Fruit fly (Drosophila melanogaster) whole organism, pupa: Measurements from ENCODE around the gene Pomp.

Experiments used
- CG10348 ChIP-seq: fragments of 200-800 bp; sonication (Bioruptor generic); IDR thresholded peaks from 2 replicates; pipeline ENCODE4 v1.3.6; 2022; ENCODE audit warnings: missing biosample characterization, missing genetic modification characterization
- CG12605 ChIP-seq: fragments of 200-800 bp; sonication (Bioruptor generic); IDR thresholded peaks from 2 replicates; pipeline ENCODE4 v1.3.6; 2022; ENCODE audit warnings: missing biosample characterization, missing genetic modification characterization
- CG13204 ChIP-seq: fragments of 200-800 bp; sonication (Bioruptor generic); optimal IDR thresholded peaks from 2 replicates; lab custom pipeline; 2018; ENCODE audit warnings: missing biosample characterization, mild to moderate bottlenecking, missing genetic modification characterization, moderate library complexity
- CG14655 ChIP-seq: fragments of 200-800 bp; sonication (Bioruptor generic); optimal IDR thresholded peaks from 3 replicates; lab custom pipeline; 2017; ENCODE audit warnings: mild to moderate bottlenecking, missing biosample characterization, missing genetic modification reagents, missing genetic modification characterization
- CG15710 ChIP-seq: fragments of 200-800 bp; sonication (Bioruptor generic); optimal IDR thresholded peaks from 2 replicates; lab custom pipeline; 2018; ENCODE audit warnings: missing biosample characterization, mild to moderate bottlenecking, missing genetic modification characterization, moderate library complexity
- CG17806 ChIP-seq: fragments of 200-800 bp; sonication (Bioruptor generic); optimal IDR thresholded peaks from 2 replicates; lab custom pipeline; 2018; ENCODE audit warnings: missing biosample characterization, mild to moderate bottlenecking, missing genetic modification characterization, moderate library complexity
- CG32121 ChIP-seq: fragments of 200-800 bp; sonication (Bioruptor generic); IDR thresholded peaks from 2 replicates; pipeline ENCODE4 v1.3.6; 2022; ENCODE audit warnings: missing biosample characterization, missing genetic modification characterization
- CG34367 ChIP-seq: fragments of 200-800 bp; sonication (Bioruptor generic); optimal IDR thresholded peaks from 2 replicates; lab custom pipeline; 2018; ENCODE audit warnings: missing biosample characterization, mild to moderate bottlenecking, missing genetic modification characterization
- CG4496 ChIP-seq: fragments of 200-800 bp; sonication (Bioruptor generic); IDR thresholded peaks from 3 replicates; pipeline ENCODE4 v1.3.6; 2022; ENCODE audit warnings: missing biosample characterization, missing genetic modification characterization
- CG8159 ChIP-seq: fragments of 200-800 bp; sonication (Bioruptor generic); optimal IDR thresholded peaks from 3 replicates; lab custom pipeline; 2018; ENCODE audit warnings: missing biosample characterization, mild to moderate bottlenecking, missing genetic modification characterization, moderate library complexity
- CG8301 ChIP-seq: fragments of 200-800 bp; sonication (Bioruptor generic); optimal IDR thresholded peaks from 2 replicates; lab custom pipeline; 2018; ENCODE audit warnings: missing biosample characterization, mild to moderate bottlenecking, missing genetic modification characterization
- CG9948 ChIP-seq: fragments of 200-800 bp; sonication (Bioruptor generic); optimal IDR thresholded peaks from 2 replicates; lab custom pipeline; 2018; ENCODE audit warnings: missing biosample characterization, mild to moderate bottlenecking, missing genetic modification characterization, moderate library complexity
- D1 ChIP-seq: fragments of 200-800 bp; sonication (Bioruptor generic); optimal IDR thresholded peaks from 2 replicates; lab custom pipeline; 2018; ENCODE audit warnings: missing biosample characterization, mild to moderate bottlenecking, missing genetic modification characterization, moderate library complexity
- EcR ChIP-seq: fragments of 200-800 bp; sonication (Bioruptor generic); optimal IDR thresholded peaks from 3 replicates; lab custom pipeline; 2019; ENCODE audit warnings: missing biosample characterization, missing genetic modification characterization, mild to moderate bottlenecking, moderate library complexity, missing genetic modification reagents
- Ets98B ChIP-seq: fragments of 200-800 bp; sonication (Bioruptor generic); IDR thresholded peaks from 2 replicates; pipeline ENCODE4 v1.3.6; 2022; ENCODE audit warnings: missing biosample characterization, missing genetic modification characterization
- Pif1A ChIP-seq: fragments of 200-800 bp; sonication (Bioruptor generic); optimal IDR thresholded peaks from 3 replicates; lab custom pipeline; 2016; ENCODE audit warnings: missing biosample characterization, missing genetic modification characterization
- Pif1B ChIP-seq: fragments of 200-800 bp; sonication (Bioruptor generic); optimal IDR thresholded peaks from 3 replicates; lab custom pipeline; 2016; ENCODE audit warnings: missing biosample characterization, missing genetic modification characterization
- Snoo ChIP-seq: fragments of 200-800 bp; sonication (Bioruptor generic); optimal IDR thresholded peaks from 3 replicates; lab custom pipeline; 2017; ENCODE audit warnings: missing biosample characterization, mild to moderate bottlenecking, missing genetic modification characterization, inconsistent platforms
- fd96Ca ChIP-seq: fragments of 200-800 bp; sonication (Bioruptor generic); IDR thresholded peaks from 3 replicates; pipeline ENCODE4 v1.3.6; 2022; ENCODE audit warnings: missing biosample characterization, missing genetic modification characterization
- gl ChIP-seq: fragments of 200-800 bp; sonication (Bioruptor generic); optimal IDR thresholded peaks from 2 replicates; lab custom pipeline; 2018; ENCODE audit warnings: missing biosample characterization, mild to moderate bottlenecking, missing genetic modification characterization
- rn ChIP-seq: fragments of 200-800 bp; sonication (Bioruptor generic); IDR thresholded peaks from 2 replicates; pipeline ENCODE4 v1.3.6; 2022; ENCODE audit warnings: missing biosample characterization, missing genetic modification characterization

The Pomp gene

DNA sequence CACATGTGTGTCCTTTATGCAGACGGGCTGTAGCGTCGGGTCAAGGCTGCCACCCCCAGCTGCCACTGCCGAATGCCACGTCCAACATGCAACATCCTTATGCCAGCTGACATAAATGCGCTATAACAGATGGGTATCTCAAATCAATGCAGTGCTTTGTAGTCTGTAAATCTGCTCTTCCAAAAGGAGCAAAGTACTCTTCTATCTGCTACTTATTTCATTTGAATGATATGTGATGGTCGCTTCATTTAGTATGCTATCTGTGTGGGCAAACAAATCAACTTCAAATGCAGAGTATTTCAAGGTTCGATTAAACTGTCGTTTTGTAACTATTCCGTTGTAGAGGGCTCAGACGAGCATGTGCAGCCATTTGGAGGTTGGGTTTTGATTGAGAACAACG, 21.8 kb downstream of the Pomp start:
- TF ChIP-seq CG4496: peak; percentile 64; the same call in 1 of the 3 replicates
- peak; percentile 29 for TF ChIP-seq CG17806 (tag; lab: Kevin White, UChicago)
- no peak for TF ChIP-seq CG12605 (GFP tag; lab: Robert Waterston, UW)
- TF ChIP-seq fd96Ca (GFP tag; lab: Robert Waterston, UW): peak; percentile 60
- TF ChIP-seq Pif1A (GFP tag; lab: Kevin White, UChicago): peak; percentile 2
- no peak for TF ChIP-seq EcR
- peak; percentile 59 for TF ChIP-seq CG32121 (GFP tag; lab: Robert Waterston, UW)
- TF ChIP-seq CG8159 (tag; lab: Kevin White, UChicago): peak; percentile 37
- TF ChIP-seq CG10348 (GFP tag; lab: Robert Waterston, UW): no peak
- TF ChIP-seq CG14655 (GFP tag; lab: Kevin White, UChicago): peak; percentile 24
- TF ChIP-seq rn (GFP tag; lab: Robert Waterston, UW): no peak
- TF ChIP-seq CG9948 (tag; lab: Kevin White, UChicago): no peak
- no peak for TF ChIP-seq Snoo
- TF ChIP-seq Ets98B: peak; percentile 69
- TF ChIP-seq gl (tag; lab: Kevin White, UChicago): no peak

DNA sequence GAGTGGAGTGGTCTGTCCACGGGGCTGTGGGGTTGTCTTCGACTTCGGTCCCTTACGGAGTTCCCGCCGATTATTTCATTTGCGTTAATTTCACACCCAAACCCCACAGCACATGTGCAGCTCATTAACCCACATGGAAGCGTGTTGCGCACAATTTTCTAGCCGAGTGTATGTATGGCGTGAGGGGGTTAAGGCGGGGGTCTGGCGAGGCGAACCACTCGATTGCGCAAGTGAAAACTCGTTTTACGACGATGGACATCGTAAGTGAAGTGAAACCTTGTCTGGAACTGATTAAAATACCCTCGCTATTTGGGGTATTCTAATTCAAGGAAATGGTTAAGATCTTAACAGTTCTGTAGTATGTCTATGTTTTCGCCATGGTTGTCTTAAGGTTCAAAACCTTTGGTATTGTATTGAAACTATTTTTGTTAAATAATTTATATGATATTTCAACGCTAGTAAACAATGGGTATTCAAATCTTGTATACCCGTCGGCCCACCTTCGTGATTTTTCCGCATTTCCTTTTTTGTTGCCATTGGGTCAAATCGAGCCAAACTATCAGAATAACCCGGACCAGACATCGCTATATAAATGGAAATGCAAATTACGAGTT, 23.7 kb downstream of the Pomp start:
- TF ChIP-seq fd96Ca (GFP tag; lab: Robert Waterston, UW) (peak; percentile 71), D1 (tag; lab: Kevin White, UChicago) (no peak), CG14655 (GFP tag; lab: Kevin White, UChicago) (peak; percentile 86), CG15710 (peak; percentile 63), EcR (peak; percentile 37), CG10348 (GFP tag; lab: Robert Waterston, UW) (peak; percentile 30; the same call in 1 of the 2 replicates), CG34367 (peak; percentile 53), rn (GFP tag; lab: Robert Waterston, UW) (peak; percentile 59; the same call in 1 of the 2 replicates), Pif1A (GFP tag; lab: Kevin White, UChicago) (peak; percentile 81), Pif1B (GFP tag; lab: Kevin White, UChicago) (peak; percentile 54), CG32121 (GFP tag; lab: Robert Waterston, UW) (peak; percentile 85), gl (tag; lab: Kevin White, UChicago) (no peak), CG8159 (tag; lab: Kevin White, UChicago) (peak; percentile 65), CG9948 (tag; lab: Kevin White, UChicago) (peak; percentile 65), Snoo (no peak), CG13204 (GFP tag; lab: Kevin White, UChicago) (no peak), CG4496 (peak; percentile 86), CG8301 (tag; lab: Kevin White, UChicago) (peak; percentile 85), CG17806 (tag; lab: Kevin White, UChicago) (peak; percentile 74), CG12605 (GFP tag; lab: Robert Waterston, UW) (no peak; the same call in 1 of the 2 replicates), Ets98B (peak; percentile 90)

dm6 chr2L:20812283-20813189, 25.1 kb downstream of the Pomp start:
- TF ChIP-seq CG34367: peak; percentile 10
- TF ChIP-seq CG10348 (GFP tag; lab: Robert Waterston, UW): no peak
- peak; percentile 62 for TF ChIP-seq CG8159 (tag; lab: Kevin White, UChicago)
- TF ChIP-seq CG13204 (GFP tag; lab: Kevin White, UChicago): peak; percentile 17
- peak; percentile 52; the same call in 2 of the 3 replicates for TF ChIP-seq CG4496
- peak; percentile 49 for TF ChIP-seq CG17806 (tag; lab: Kevin White, UChicago)
- no peak for TF ChIP-seq CG8301 (tag; lab: Kevin White, UChicago)
- peak; percentile 29 for TF ChIP-seq CG15710
- TF ChIP-seq Pif1A (GFP tag; lab: Kevin White, UChicago): peak; percentile 6
- TF ChIP-seq gl (tag; lab: Kevin White, UChicago): peak; percentile 43
- TF ChIP-seq rn (GFP tag; lab: Robert Waterston, UW): 0 out of 2 replicates have a peak, but pooled peaks have one; percentile 18
- no peak for TF ChIP-seq Snoo
- TF ChIP-seq CG9948 (tag; lab: Kevin White, UChicago): peak; percentile 45
- peak; percentile 91 for TF ChIP-seq EcR
- peak; percentile 40 for TF ChIP-seq Pif1B (GFP tag; lab: Kevin White, UChicago)
- TF ChIP-seq CG14655 (GFP tag; lab: Kevin White, UChicago): peak; percentile 17

- TF ChIP-seq CG34367: no peak
- TF ChIP-seq CG15710: no peak
- no peak for TF ChIP-seq CG14655 (GFP tag; lab: Kevin White, UChicago)
- TF ChIP-seq CG10348 (GFP tag; lab: Robert Waterston, UW): no peak
- TF ChIP-seq Snoo: no peak
- no peak for TF ChIP-seq fd96Ca (GFP tag; lab: Robert Waterston, UW)
- no peak for TF ChIP-seq D1 (tag; lab: Kevin White, UChicago)
- no peak for TF ChIP-seq Pif1A (GFP tag; lab: Kevin White, UChicago)
- TF ChIP-seq CG9948 (tag; lab: Kevin White, UChicago): no peak
- TF ChIP-seq CG8159 (tag; lab: Kevin White, UChicago): no peak
- TF ChIP-seq CG13204 (GFP tag; lab: Kevin White, UChicago): no peak
- TF ChIP-seq CG8301 (tag; lab: Kevin White, UChicago): no peak
- no peak for TF ChIP-seq CG4496
Observed at dm6 chr2L:20816140-20816539, 28.7 kb downstream of the Pomp start, which contains the start of gene CG33322. Gene CG33322 (minus strand): TSS chr2L:20816240.

DNA sequence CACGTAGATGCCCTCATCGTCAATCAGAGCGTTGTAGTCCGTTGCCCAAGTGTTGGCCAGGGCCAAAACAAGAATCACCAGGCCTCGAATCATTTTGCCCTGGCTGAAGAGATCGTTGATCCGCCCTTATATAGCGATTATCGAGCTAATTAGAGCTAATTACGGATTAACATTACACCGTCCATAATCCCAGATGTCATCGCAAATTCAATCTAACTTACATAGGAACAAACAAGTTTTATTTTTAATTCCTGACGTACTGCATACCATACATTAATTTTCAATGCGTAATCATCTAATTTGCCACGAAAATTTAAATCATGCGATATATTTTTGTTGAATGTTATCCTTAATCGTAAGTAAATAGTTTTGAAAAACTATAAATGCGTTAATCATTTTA, 29.7 kb downstream of the Pomp start, which contains the start of gene CheB38b:
Gene CheB38b (minus strand): TSS at position 101 of the 400 bp plus-strand sequence.
- no peak for TF ChIP-seq CG34367
- TF ChIP-seq Pif1B (GFP tag; lab: Kevin White, UChicago): no peak
- no peak for TF ChIP-seq CG4496
- no peak for TF ChIP-seq Pif1A (GFP tag; lab: Kevin White, UChicago)
- TF ChIP-seq CG14655 (GFP tag; lab: Kevin White, UChicago): no peak
- TF ChIP-seq Ets98B: no peak
- no peak for TF ChIP-seq CG9948 (tag; lab: Kevin White, UChicago)
- TF ChIP-seq EcR: no peak
- no peak for TF ChIP-seq CG32121 (GFP tag; lab: Robert Waterston, UW)
- no peak for TF ChIP-seq rn (GFP tag; lab: Robert Waterston, UW)
- no peak for TF ChIP-seq CG8159 (tag; lab: Kevin White, UChicago)
- no peak for TF ChIP-seq fd96Ca (GFP tag; lab: Robert Waterston, UW)
- no peak for TF ChIP-seq CG8301 (tag; lab: Kevin White, UChicago)
- no peak for TF ChIP-seq Snoo
- no peak for TF ChIP-seq D1 (tag; lab: Kevin White, UChicago)
- no peak for TF ChIP-seq CG15710
- TF ChIP-seq CG12605 (GFP tag; lab: Robert Waterston, UW): no peak
- no peak for TF ChIP-seq CG17806 (tag; lab: Kevin White, UChicago)
- no peak for TF ChIP-seq CG13204 (GFP tag; lab: Kevin White, UChicago)
